Worm (Caenorhabditis elegans): Measurements from ENCODE around the gene rha-2.

The rha-2 gene

DNA sequence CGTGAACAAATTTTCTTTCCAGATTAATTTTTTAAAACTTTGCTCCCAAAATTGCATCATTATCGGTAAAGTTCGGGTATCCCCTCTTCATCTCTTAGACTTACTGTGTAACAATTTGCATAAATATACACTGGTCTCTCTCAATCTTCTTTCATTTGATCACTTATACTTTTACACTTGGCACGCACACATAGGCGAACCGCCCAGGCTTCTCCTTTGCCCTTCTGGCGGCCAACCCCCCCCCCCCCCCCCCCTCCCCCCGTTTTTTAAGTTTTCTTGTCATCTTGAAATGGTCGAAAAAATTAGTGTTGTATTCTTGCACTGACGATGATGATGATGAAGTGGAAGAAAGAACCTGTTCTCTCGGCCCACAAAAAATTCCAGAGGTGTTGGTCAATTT lies 44.1 kb downstream of the rha-2 start:
- TF ChIP-seq ztf-29 (GFP tag; IDR thresholded peaks at IDR 0.05): no peak
- no peak for TF ChIP-seq med-1 (GFP tag; optimal IDR thresholded peaks at IDR 0.05; ENCODE audit: insufficient read depth)

ce11 chrIII:8564372-8564771 lies 50.0 kb downstream of the rha-2 start:
- TF ChIP-seq med-1 (GFP tag; optimal IDR thresholded peaks at IDR 0.05; ENCODE audit: insufficient read depth) (no peak), ztf-23 (GFP tag; IDR thresholded peaks at IDR 0.05) (no peak), ztf-29 (GFP tag; IDR thresholded peaks at IDR 0.05) (no peak), klf-2 (GFP tag; conservative IDR thresholded peaks at IDR 0.05) (no peak), ref-1 (GFP tag; conservative IDR thresholded peaks at IDR 0.05) (no peak), T22C8.4 (GFP tag; IDR thresholded peaks at IDR 0.05) (no peak), flt-1 (GFP tag; IDR thresholded peaks at IDR 0.05) (no peak), cog-1 (tag; optimal IDR thresholded peaks at IDR 0.05) (no peak), tab-1 (GFP tag; IDR thresholded peaks at IDR 0.05) (no peak)

- TF ChIP-seq ztf-29 (GFP tag; IDR thresholded peaks at IDR 0.05) (no peak), T22C8.4 (GFP tag; IDR thresholded peaks at IDR 0.05) (no peak), flt-1 (GFP tag; IDR thresholded peaks at IDR 0.05) (no peak), ztf-23 (GFP tag; IDR thresholded peaks at IDR 0.05) (no peak), ref-1 (GFP tag; conservative IDR thresholded peaks at IDR 0.05) (no peak), tab-1 (GFP tag; IDR thresholded peaks at IDR 0.05) (no peak)
These were observed 53.5 kb downstream of the rha-2 start, which contains the start of gene acdh-6 for ce11 chrIII:8560836-8561235. Gene acdh-6, plus strand, starts transcription at chrIII:8561136.

ce11 chrIII:8560398-8560797 lies 54.0 kb downstream of the rha-2 start:
- TF ChIP-seq flt-1 (GFP tag; IDR thresholded peaks at IDR 0.05): no peak
- no peak for TF ChIP-seq ztf-29 (GFP tag; IDR thresholded peaks at IDR 0.05)
- TF ChIP-seq tab-1 (GFP tag; IDR thresholded peaks at IDR 0.05): no peak
- TF ChIP-seq ref-1 (GFP tag; conservative IDR thresholded peaks at IDR 0.05): no peak
- no peak for TF ChIP-seq ztf-23 (GFP tag; IDR thresholded peaks at IDR 0.05)
- no peak for TF ChIP-seq T22C8.4 (GFP tag; IDR thresholded peaks at IDR 0.05)
- TF ChIP-seq klf-2 (GFP tag; conservative IDR thresholded peaks at IDR 0.05): no peak
- TF ChIP-seq cog-1 (tag; optimal IDR thresholded peaks at IDR 0.05): no peak
- TF ChIP-seq med-1 (GFP tag; optimal IDR thresholded peaks at IDR 0.05; ENCODE audit: insufficient read depth): no peak

Measured in whole organism, midembryonic.